Fruit fly (Drosophila melanogaster) Kc167 (cell line): ENCODE measurements around the gene Cby.

Experiments
- Myc ChIP-seq: fragments of >200 bp; optimal IDR thresholded peaks from 2 replicates; lab custom pipeline; 2017; ENCODE audit warnings: missing external identifiers
- Sin3A ChIP-seq: fragments of >200 bp; optimal IDR thresholded peaks from 2 replicates; lab custom pipeline; 2018; ENCODE audit warnings: missing external identifiers
- insv ChIP-seq: fragments of >200 bp; optimal IDR thresholded peaks from 3 replicates; lab custom pipeline; 2018; ENCODE audit warnings: missing external identifiers
- psq ChIP-seq: fragments of >200 bp; optimal IDR thresholded peaks from 2 replicates; lab custom pipeline; 2017; ENCODE audit warnings: missing external identifiers
- ttk ChIP-seq: sonication (Bioruptor generic); optimal IDR thresholded peaks from 2 replicates; lab custom pipeline; 2017; ENCODE audit warnings: missing external identifiers

dm6 chr3R:21854574-21855468 is 13.0 kb upstream of the Cby start:
- TF ChIP-seq Sin3A (lab: Kevin White, UChicago): no peak
- TF ChIP-seq Myc: no peak
- TF ChIP-seq psq (lab: Kevin White, UChicago): no peak
- no peak for TF ChIP-seq ttk (lab: Kevin White, UChicago)
- no peak for TF ChIP-seq insv (lab: Kevin White, UChicago)
